Worm (Caenorhabditis elegans) whole organism, L2 larva: ENCODE results near the gene ZK632.4.
A peak's percentile ranks its signal among the peaks of the same experiment; 100 is the strongest.

Experiments
- F13H6.1 ChIP-seq: sonication (generic microtip); optimal IDR thresholded peaks from 2 replicates; lab custom pipeline; 2016; ENCODE audit warnings: missing genetic modification characterization, missing compliant biosample characterization
- R02D3.7 ChIP-seq: fragments of 150-350 bp; optimal IDR thresholded peaks from 2 replicates; lab custom pipeline; 2014; ENCODE audit warnings: missing biosample characterization, missing genetic modification characterization
- Y55F3AM.14 ChIP-seq: fragments of 200-800 bp; sonication (Bioruptor generic); optimal IDR thresholded peaks from 2 replicates; lab custom pipeline; 2018; ENCODE audit warnings: mild to moderate bottlenecking, missing genetic modification characterization, missing compliant biosample characterization
- ZK546.5 ChIP-seq: sonication (generic microtip); optimal IDR thresholded peaks from 2 replicates; lab custom pipeline; 2017; ENCODE audit warnings: missing biosample characterization, missing genetic modification characterization
- alr-1 ChIP-seq: fragments of 150-350 bp; optimal IDR thresholded peaks from 2 replicates; lab custom pipeline; 2014; ENCODE audit warnings: missing biosample characterization, missing genetic modification characterization
- ama-1 ChIP-seq: fragments of 150-350 bp; optimal IDR thresholded peaks from 2 replicates; lab custom pipeline; 2018; ENCODE audit warnings: inconsistent platforms
- blmp-1 ChIP-seq: sonication (generic microtip); optimal IDR thresholded peaks from 2 replicates; lab custom pipeline; 2017; ENCODE audit warnings: missing genetic modification characterization, mild to moderate bottlenecking, missing compliant biosample characterization, antibody characterized with exemption, moderate library complexity; ENCODE audit not compliant: insufficient read depth
- ceh-16 ChIP-seq: fragments of 150-350 bp; optimal IDR thresholded peaks from 2 replicates; lab custom pipeline; 2014; ENCODE audit warnings: missing biosample characterization, missing genetic modification characterization
- ceh-82 ChIP-seq: fragments of 150-350 bp; optimal IDR thresholded peaks from 2 replicates; lab custom pipeline; 2014; ENCODE audit warnings: missing biosample characterization, missing genetic modification characterization
- crh-2 ChIP-seq: sonication (generic microtip); optimal IDR thresholded peaks from 2 replicates; lab custom pipeline; 2017; ENCODE audit warnings: missing biosample characterization, missing genetic modification characterization
- egl-27 ChIP-seq: sonication (generic microtip); optimal IDR thresholded peaks from 3 replicates; lab custom pipeline; 2017; ENCODE audit warnings: missing biosample characterization, missing genetic modification reagents, missing genetic modification characterization
- elt-1 ChIP-seq: fragments of 150-350 bp; optimal IDR thresholded peaks from 2 replicates; lab custom pipeline; 2014; ENCODE audit warnings: missing biosample characterization, missing genetic modification characterization
- fos-1 ChIP-seq: fragments of 150-350 bp; optimal IDR thresholded peaks from 2 replicates; lab custom pipeline; 2014; ENCODE audit warnings: missing biosample characterization, missing genetic modification characterization
- lin-11 ChIP-seq: fragments of 150-350 bp; sonication (generic microtip); optimal IDR thresholded peaks from 2 replicates; lab custom pipeline; 2014; ENCODE audit warnings: missing biosample characterization, missing genetic modification characterization, inconsistent platforms, mixed read lengths
- lin-13 ChIP-seq: fragments of 150-350 bp; optimal IDR thresholded peaks from 2 replicates; lab custom pipeline; 2014; ENCODE audit warnings: missing biosample characterization, missing genetic modification reagents, missing genetic modification characterization
- lin-39 ChIP-seq: fragments of 150-350 bp; optimal IDR thresholded peaks from 2 replicates; lab custom pipeline; 2014; ENCODE audit warnings: missing biosample characterization, missing genetic modification reagents, missing genetic modification characterization
- mab-5 ChIP-seq: fragments of 150-350 bp; optimal IDR thresholded peaks from 2 replicates; lab custom pipeline; 2014; ENCODE audit warnings: missing biosample characterization, missing genetic modification characterization
- mbf-1 ChIP-seq: sonication (generic microtip); optimal IDR thresholded peaks from 2 replicates; lab custom pipeline; 2017; ENCODE audit warnings: missing biosample characterization, missing genetic modification characterization
- mdl-1 ChIP-seq, 2 experiments: fragments of 150-350 bp in 1 of 2; sonication (generic microtip) in 1 of 2; optimal IDR thresholded peaks; 2 replicates each; lab custom pipeline; 2017; ENCODE audit warnings: missing biosample characterization in 2 of 2, missing genetic modification characterization in 2 of 2
- nhr-10 ChIP-seq: sonication (generic microtip); optimal IDR thresholded peaks from 2 replicates; lab custom pipeline; 2017; ENCODE audit warnings: missing biosample characterization, missing genetic modification characterization
- nhr-21 ChIP-seq: fragments of 150-350 bp; optimal IDR thresholded peaks from 2 replicates; lab custom pipeline; 2014; ENCODE audit warnings: missing biosample characterization, missing genetic modification characterization
- nhr-25 ChIP-seq: fragments of 150-350 bp; sonication (generic microtip); optimal IDR thresholded peaks from 3 replicates; lab custom pipeline; 2014; ENCODE audit warnings: missing biosample characterization, missing genetic modification characterization
- peb-1 ChIP-seq: fragments of 150-350 bp; optimal IDR thresholded peaks from 2 replicates; lab custom pipeline; 2014; ENCODE audit warnings: missing biosample characterization, missing genetic modification characterization
- sem-4 ChIP-seq: fragments of 150-350 bp; optimal IDR thresholded peaks from 2 replicates; lab custom pipeline; 2014; ENCODE audit warnings: missing biosample characterization, missing genetic modification reagents, missing genetic modification characterization
- skn-1 ChIP-seq: sonication (generic microtip); optimal IDR thresholded peaks from 2 replicates; lab custom pipeline; 2017; ENCODE audit warnings: missing biosample characterization, missing genetic modification characterization
- sma-3 ChIP-seq: sonication (generic microtip); optimal IDR thresholded peaks from 2 replicates; lab custom pipeline; 2016; ENCODE audit warnings: missing genetic modification reagents, missing genetic modification characterization, missing compliant biosample characterization
- sma-9 ChIP-seq, 2 experiments: fragments of 150-350 bp in 1 of 2; sonication (generic microtip) in 1 of 2; optimal IDR thresholded peaks; 2 replicates each; lab custom pipeline; 2014 to 2016; ENCODE audit warnings: missing genetic modification characterization in 2 of 2, mild to moderate bottlenecking in 1 of 2, missing biosample characterization in 1 of 2, missing compliant biosample characterization in 1 of 2, missing genetic modification reagents in 1 of 2, moderate library complexity in 1 of 2
- snpc-4 ChIP-seq: fragments of 150-350 bp; optimal IDR thresholded peaks from 2 replicates; lab custom pipeline; 2014; ENCODE audit warnings: missing biosample characterization, missing genetic modification characterization
- unc-55 ChIP-seq: fragments of 150-350 bp; sonication (generic microtip); optimal IDR thresholded peaks from 3 replicates; lab custom pipeline; 2014; ENCODE audit warnings: missing biosample characterization, missing genetic modification reagents, missing genetic modification characterization
- unc-62 ChIP-seq: fragments of 150-350 bp; optimal IDR thresholded peaks from 2 replicates; lab custom pipeline; 2014; ENCODE audit warnings: missing biosample characterization, missing genetic modification reagents, missing genetic modification characterization
- zag-1 ChIP-seq: fragments of 150-350 bp; optimal IDR thresholded peaks from 2 replicates; lab custom pipeline; 2014; ENCODE audit warnings: missing biosample characterization, missing genetic modification characterization
- ztf-1 ChIP-seq: fragments of 200-800 bp; sonication (Bioruptor generic); conservative IDR thresholded peaks from 2 replicates; pipeline ENCODE4 v1.3.6; 2022; ENCODE audit warnings: missing genetic modification characterization, missing compliant biosample characterization
- ztf-11 ChIP-seq: sonication (generic microtip); optimal IDR thresholded peaks from 2 replicates; lab custom pipeline; 2017; ENCODE audit warnings: missing biosample characterization, missing genetic modification characterization
- ztf-4 ChIP-seq: fragments of 150-350 bp; optimal IDR thresholded peaks from 2 replicates; lab custom pipeline; 2014; ENCODE audit warnings: missing biosample characterization, missing genetic modification characterization

ZK632.4 gene

ce11 chrIII:9765465-9765900 lies 41.8 kb downstream of the ZK632.4 start (continued):
- TF ChIP-seq sma-3 (GFP tag; lab: Kevin White, UChicago) = peak; percentile 100
- peak; percentile 99 for TF ChIP-seq Y55F3AM.14 (GFP tag; lab: Kevin White, UChicago)
- peak; percentile 97 to 99 for TF ChIP-seq mdl-1 (tag; optimal IDR thresholded peaks at IDR 0.05; lab: Kevin White, UChicago)
- no peak for TF ChIP-seq lin-39 (tag; lab: Kevin White, UChicago)
- TF ChIP-seq snpc-4 (tag; lab: Kevin White, UChicago) = peak; percentile 86
- peak; percentile 99 for TF ChIP-seq crh-2 (tag; lab: Kevin White, UChicago)

DNA sequence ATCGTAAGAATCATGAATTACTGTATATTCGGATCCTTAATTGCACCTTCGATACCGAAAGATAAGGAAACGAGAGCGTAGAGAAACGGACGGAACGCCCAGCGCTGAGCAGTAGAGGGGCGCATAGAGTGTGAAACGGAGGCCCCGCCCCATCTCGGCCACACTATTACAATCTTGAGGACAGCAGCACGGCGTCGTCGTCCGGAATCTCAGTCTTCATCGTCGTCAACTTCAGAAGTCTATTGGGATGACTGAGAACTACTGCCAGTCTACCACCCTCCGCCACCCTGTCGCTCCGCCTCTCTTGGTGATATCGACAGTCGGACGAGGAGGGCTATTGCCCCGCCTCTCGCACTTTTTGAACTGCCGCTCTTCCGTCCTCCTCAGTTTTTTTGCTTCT lies 42.5 kb downstream of the ZK632.4 start:
- no peak for TF ChIP-seq alr-1 (tag; lab: Kevin White, UChicago)
- TF ChIP-seq, all 48 proteins: peak for 0

ce11 chrIII:9762093-9762748 lies 45.0 kb downstream of the ZK632.4 start, which contains the start of gene gcc-2:
Gene gcc-2 (minus strand): TSS chrIII:9762143.
- TF ChIP-seq fos-1 = no peak
- TF ChIP-seq ztf-11 (tag; lab: Kevin White, UChicago) = no peak
- TF ChIP-seq lin-39 (tag; lab: Kevin White, UChicago) = no peak
- no peak for TF ChIP-seq elt-1
- no peak for TF ChIP-seq nhr-10 (tag; lab: Kevin White, UChicago)
- TF ChIP-seq ceh-82 (tag; lab: Kevin White, UChicago) = no peak
- TF ChIP-seq sma-9 (GFP tag; optimal IDR thresholded peaks at IDR 0.05; lab: Kevin White, UChicago) = no peak
- TF ChIP-seq sma-9 (tag; optimal IDR thresholded peaks at IDR 0.05; lab: Kevin White, UChicago) = no peak
- TF ChIP-seq ama-1 (lab: Kevin White, UChicago) = no peak
- no peak for TF ChIP-seq blmp-1 (tag; lab: Kevin White, UChicago)
- TF ChIP-seq nhr-25 (tag; lab: Kevin White, UChicago) = no peak
- no peak for TF ChIP-seq R02D3.7 (tag; lab: Kevin White, UChicago)
- no peak for TF ChIP-seq sma-3 (GFP tag; lab: Kevin White, UChicago)
- TF ChIP-seq ceh-16 = no peak
- TF ChIP-seq ztf-4 = no peak
- TF ChIP-seq unc-62 (GFP tag; lab: Kevin White, UChicago) = no peak
- TF ChIP-seq ZK546.5 (tag; lab: Kevin White, UChicago) = no peak
- TF ChIP-seq mab-5 (tag; lab: Kevin White, UChicago) = no peak

- TF ChIP-seq egl-27 (tag; lab: Kevin White, UChicago) (no peak), nhr-21 (no peak), ztf-11 (tag; lab: Kevin White, UChicago) (no peak), unc-55 (GFP tag; lab: Kevin White, UChicago) (no peak), blmp-1 (tag; lab: Kevin White, UChicago) (no peak), lin-13 (GFP tag; lab: Kevin White, UChicago) (no peak), F13H6.1 (no peak), sma-9 (GFP tag; optimal IDR thresholded peaks at IDR 0.05; lab: Kevin White, UChicago) (no peak), sma-9 (tag; optimal IDR thresholded peaks at IDR 0.05; lab: Kevin White, UChicago) (no peak), peb-1 (tag; lab: Kevin White, UChicago) (no peak), ztf-4 (no peak), mbf-1 (tag; lab: Kevin White, UChicago) (no peak), sem-4 (tag; lab: Kevin White, UChicago) (no peak), R02D3.7 (tag; lab: Kevin White, UChicago) (no peak), ztf-1 (GFP tag; lab: Robert Waterston, UW) (no peak), Y55F3AM.14 (GFP tag; lab: Kevin White, UChicago) (no peak), zag-1 (tag; lab: Kevin White, UChicago) (no peak)
Measured at ce11 chrIII:9760184-9760583, 47.1 kb downstream of the ZK632.4 start.

DNA sequence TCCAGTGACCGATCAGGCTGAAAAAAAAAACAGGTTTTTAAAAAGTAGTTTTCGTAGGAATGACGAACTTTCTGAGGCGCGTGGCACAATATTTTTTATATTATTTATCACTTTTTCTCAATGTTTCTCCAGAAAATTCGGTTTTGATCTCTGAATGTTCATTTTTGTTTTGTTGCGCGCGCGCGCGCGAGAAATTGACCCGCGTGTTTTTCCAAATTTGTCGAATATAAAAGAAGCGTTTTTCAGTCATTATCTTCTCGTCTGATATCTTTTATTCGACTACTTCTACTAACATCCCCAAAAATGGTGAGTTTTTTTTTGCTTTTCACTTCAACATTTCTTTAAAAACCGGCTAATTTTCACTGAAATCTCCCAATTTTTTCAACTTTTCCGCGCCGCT lies 48.4 kb downstream of the ZK632.4 start, which contains the start of gene rmd-1:
rmd-1 (plus strand) TSS at position 247 of the 400 bp plus-strand sequence.
- no peak for TF ChIP-seq lin-11 (tag; lab: Kevin White, UChicago)
- TF ChIP-seq ama-1 (lab: Kevin White, UChicago) = no peak
- no peak for TF ChIP-seq ceh-16
- TF ChIP-seq skn-1 (tag; lab: Kevin White, UChicago) = no peak
- TF ChIP-seq, all 48 proteins: peak for 0
